Fruit fly (Drosophila melanogaster) whole organism, embryonic: Measurements from ENCODE around the gene Dred.

Experiments
- B-H1 ChIP-seq: fragments of 200-800 bp; sonication (Bioruptor generic); IDR thresholded peaks from 3 replicates; pipeline ENCODE4 v1.3.6; 2022; ENCODE audit warnings: missing biosample characterization, missing genetic modification characterization
- CG10274 ChIP-seq: fragments of 200-800 bp; sonication (Bioruptor generic); optimal IDR thresholded peaks from 3 replicates; lab custom pipeline; 2017; ENCODE audit warnings: missing biosample characterization, mild to moderate bottlenecking, missing genetic modification characterization
- CG11456 ChIP-seq: fragments of 200-800 bp; sonication (Bioruptor generic); IDR thresholded peaks from 3 replicates; pipeline ENCODE4 v1.3.6; 2022; ENCODE audit warnings: missing biosample characterization, missing genetic modification characterization
- CG11560 ChIP-seq: fragments of 200-800 bp; sonication (Bioruptor generic); IDR thresholded peaks from 3 replicates; pipeline ENCODE4 v1.3.6; 2022; ENCODE audit warnings: missing biosample characterization, missing genetic modification characterization
- CG13424 ChIP-seq: fragments of 200-800 bp; sonication (Bioruptor generic); optimal IDR thresholded peaks from 2 replicates; lab custom pipeline; 2019; ENCODE audit warnings: missing biosample characterization, mild to moderate bottlenecking, missing genetic modification characterization, moderate library complexity
- CG14050 ChIP-seq: fragments of 200-800 bp; sonication (Bioruptor generic); IDR thresholded peaks from 3 replicates; pipeline ENCODE4 v1.3.6; 2022; ENCODE audit warnings: missing biosample characterization, missing genetic modification characterization
- CG15601 ChIP-seq: fragments of 200-800 bp; sonication (Bioruptor generic); optimal IDR thresholded peaks from 3 replicates; lab custom pipeline; 2019; ENCODE audit warnings: missing biosample characterization, mild to moderate bottlenecking, missing genetic modification characterization, moderate library complexity
- CG16863 ChIP-seq: fragments of 200-800 bp; sonication (Bioruptor generic); optimal IDR thresholded peaks from 3 replicates; lab custom pipeline; 2016; ENCODE audit warnings: missing biosample characterization, missing genetic modification characterization
- CG17328 ChIP-seq: fragments of 200-800 bp; sonication (Bioruptor generic); IDR thresholded peaks from 2 replicates; pipeline ENCODE4 v1.3.6; 2022; ENCODE audit warnings: missing biosample characterization, missing genetic modification characterization
- CG17385 ChIP-seq: fragments of 200-800 bp; sonication (Bioruptor generic); optimal IDR thresholded peaks from 3 replicates; lab custom pipeline; 2018; ENCODE audit warnings: missing biosample characterization, mild to moderate bottlenecking, missing genetic modification characterization
- CG1792 ChIP-seq: fragments of 200-800 bp; sonication (Bioruptor generic); optimal IDR thresholded peaks from 2 replicates; lab custom pipeline; 2016; ENCODE audit warnings: missing biosample characterization, missing genetic modification characterization
- CG18476 ChIP-seq: fragments of 200-800 bp; sonication (Bioruptor generic); optimal IDR thresholded peaks from 2 replicates; lab custom pipeline; 2016; ENCODE audit warnings: missing biosample characterization, mild to moderate bottlenecking, missing genetic modification characterization
- CG31388 ChIP-seq: fragments of 200-800 bp; sonication (Bioruptor generic); optimal IDR thresholded peaks from 2 replicates; lab custom pipeline; 2016; ENCODE audit warnings: missing biosample characterization, missing genetic modification characterization
- CG32532 ChIP-seq: fragments of 200-800 bp; sonication (Bioruptor generic); IDR thresholded peaks from 2 replicates; pipeline ENCODE4 v1.3.6; 2022; ENCODE audit warnings: missing biosample characterization, missing genetic modification characterization
- CG32772 ChIP-seq: fragments of 200-800 bp; sonication (Bioruptor generic); IDR thresholded peaks from 2 replicates; pipeline ENCODE4 v1.3.6; 2022; ENCODE audit warnings: missing biosample characterization, missing genetic modification characterization
- CG34224 ChIP-seq: fragments of 200-800 bp; sonication (Bioruptor generic); IDR thresholded peaks from 3 replicates; pipeline ENCODE4 v1.3.6; 2022; ENCODE audit warnings: missing biosample characterization, missing genetic modification characterization; ENCODE audit not compliant: partially characterized antibody
- CG6654 ChIP-seq: fragments of 200-800 bp; sonication (Bioruptor generic); optimal IDR thresholded peaks from 2 replicates; lab custom pipeline; 2017; ENCODE audit warnings: missing biosample characterization, mild to moderate bottlenecking, missing genetic modification characterization
- CG6791 ChIP-seq: fragments of 200-800 bp; sonication (Bioruptor generic); IDR thresholded peaks from 3 replicates; pipeline ENCODE4 v1.3.6; 2022; ENCODE audit warnings: missing biosample characterization, missing genetic modification characterization; ENCODE audit not compliant: partially characterized antibody
- CG7357 ChIP-seq: fragments of 200-800 bp; sonication (Bioruptor generic); IDR thresholded peaks from 3 replicates; pipeline ENCODE4 v1.3.6; 2022; ENCODE audit warnings: missing biosample characterization, missing genetic modification characterization
- CG7987 ChIP-seq: fragments of 200-800 bp; sonication (Bioruptor generic); optimal IDR thresholded peaks from 2 replicates; lab custom pipeline; 2018; ENCODE audit warnings: missing biosample characterization, mild to moderate bottlenecking, missing genetic modification characterization, moderate library complexity
- CG8290 ChIP-seq, 3 experiments: fragments of 200-800 bp; sonication (Bioruptor generic); optimal IDR thresholded peaks; 2 replicates each; lab custom pipeline; 2016 to 2019; ENCODE audit warnings: missing biosample characterization in 3 of 3, missing genetic modification characterization in 3 of 3, mild to moderate bottlenecking in 2 of 3, moderate library complexity in 1 of 3
- CG8478 ChIP-seq: fragments of >200 bp; optimal IDR thresholded peaks from 2 replicates; lab custom pipeline; 2018
- CG8765 ChIP-seq: fragments of 200-800 bp; sonication (Bioruptor generic); IDR thresholded peaks from 2 replicates; pipeline ENCODE4 v1.3.6; 2022; ENCODE audit warnings: missing biosample characterization, missing genetic modification characterization
- CG9727 ChIP-seq: fragments of 200-800 bp; sonication (Bioruptor generic); optimal IDR thresholded peaks from 3 replicates; lab custom pipeline; 2017; ENCODE audit warnings: missing biosample characterization, mild to moderate bottlenecking, missing genetic modification characterization
- CG9817 ChIP-seq: fragments of 200-800 bp; sonication (Bioruptor generic); optimal IDR thresholded peaks from 2 replicates; lab custom pipeline; 2018; ENCODE audit warnings: missing biosample characterization, mild to moderate bottlenecking, missing genetic modification characterization, moderate library complexity
- Dref ChIP-seq: fragments of 200-800 bp; sonication (Bioruptor generic); IDR thresholded peaks from 2 replicates; pipeline ENCODE4 v1.3.6; 2022; ENCODE audit warnings: missing biosample characterization, missing genetic modification characterization
- Drgx ChIP-seq: fragments of 200-800 bp; sonication (Bioruptor generic); IDR thresholded peaks from 2 replicates; pipeline ENCODE4 v1.3.6; 2022; ENCODE audit warnings: missing biosample characterization, missing genetic modification characterization
- E2f2 ChIP-seq: fragments of 200-800 bp; sonication (Bioruptor generic); IDR thresholded peaks from 2 replicates; pipeline ENCODE4 v1.3.6; 2022; ENCODE audit warnings: missing biosample characterization, missing genetic modification characterization
- Fer3 ChIP-seq: fragments of 200-800 bp; sonication (Bioruptor generic); optimal IDR thresholded peaks from 2 replicates; lab custom pipeline; 2018; ENCODE audit warnings: missing biosample characterization, mild to moderate bottlenecking, missing genetic modification characterization, moderate library complexity
- H15 ChIP-seq: fragments of 200-800 bp; sonication (Bioruptor generic); IDR thresholded peaks from 3 replicates; pipeline ENCODE4 v1.3.6; 2022; ENCODE audit warnings: missing biosample characterization, missing genetic modification characterization
- H2.0 ChIP-seq: fragments of 200-800 bp; sonication (Bioruptor generic); IDR thresholded peaks from 2 replicates; pipeline ENCODE4 v1.3.6; 2022; ENCODE audit warnings: missing biosample characterization, missing genetic modification characterization
- HmgD ChIP-seq: fragments of 200-800 bp; sonication (Bioruptor generic); optimal IDR thresholded peaks from 3 replicates; lab custom pipeline; 2016; ENCODE audit warnings: missing biosample characterization, missing genetic modification characterization
- Hmr ChIP-seq: fragments of 200-800 bp; sonication (Bioruptor generic); optimal IDR thresholded peaks from 3 replicates; lab custom pipeline; 2017; ENCODE audit warnings: mild to moderate bottlenecking, missing biosample characterization, missing genetic modification reagents, missing genetic modification characterization
- Lhr ChIP-seq: fragments of 200-800 bp; sonication (Bioruptor generic); optimal IDR thresholded peaks from 3 replicates; lab custom pipeline; 2017; ENCODE audit warnings: mild to moderate bottlenecking, missing biosample characterization, missing genetic modification reagents, missing genetic modification characterization
- Max ChIP-seq: fragments of 200-800 bp; sonication (Bioruptor generic); optimal IDR thresholded peaks from 2 replicates; lab custom pipeline; 2016; ENCODE audit warnings: missing biosample characterization, mild to moderate bottlenecking, missing genetic modification characterization
- NK7.1 ChIP-seq: fragments of 200-800 bp; sonication (Bioruptor generic); optimal IDR thresholded peaks from 3 replicates; lab custom pipeline; 2016; ENCODE audit warnings: missing biosample characterization, missing genetic modification characterization
- Nf-YB ChIP-seq: fragments of 200-800 bp; sonication (Bioruptor generic); optimal IDR thresholded peaks from 3 replicates; lab custom pipeline; 2019; ENCODE audit warnings: missing biosample characterization, mild to moderate bottlenecking, missing genetic modification characterization, moderate library complexity
- Scr ChIP-seq: fragments of 200-800 bp; sonication (Bioruptor generic); IDR thresholded peaks from 2 replicates; pipeline ENCODE4 v1.3.6; 2022; ENCODE audit warnings: missing biosample characterization, missing genetic modification characterization; ENCODE audit not compliant: partially characterized antibody
- Ssrp ChIP-seq: fragments of 200-800 bp; sonication (Bioruptor generic); optimal IDR thresholded peaks from 2 replicates; lab custom pipeline; 2018; ENCODE audit warnings: missing biosample characterization, mild to moderate bottlenecking, missing genetic modification characterization, moderate library complexity
- cas ChIP-seq: fragments of 200-800 bp; sonication (Bioruptor generic); IDR thresholded peaks from 2 replicates; pipeline ENCODE4 v1.3.6; 2022; ENCODE audit warnings: missing biosample characterization, missing genetic modification characterization
- caup ChIP-seq: fragments of 200-800 bp; sonication (Bioruptor generic); optimal IDR thresholded peaks from 3 replicates; lab custom pipeline; 2017; ENCODE audit warnings: missing biosample characterization, mild to moderate bottlenecking, missing genetic modification characterization, moderate library complexity; ENCODE audit not compliant: severe bottlenecking
- crc ChIP-seq: fragments of 200-800 bp; sonication (Bioruptor generic); optimal IDR thresholded peaks from 2 replicates; lab custom pipeline; 2016; ENCODE audit warnings: missing biosample characterization, missing genetic modification characterization
- dm ChIP-seq: fragments of 200-800 bp; sonication (Bioruptor generic); optimal IDR thresholded peaks from 3 replicates; lab custom pipeline; 2016; ENCODE audit warnings: missing biosample characterization, missing genetic modification characterization
- ewg ChIP-seq: fragments of 200-800 bp; sonication (Bioruptor generic); optimal IDR thresholded peaks from 3 replicates; lab custom pipeline; 2017; ENCODE audit warnings: mild to moderate bottlenecking, missing biosample characterization, missing genetic modification reagents, missing genetic modification characterization
- hth ChIP-seq: fragments of >200 bp; optimal IDR thresholded peaks from 2 replicates; lab custom pipeline; 2017; ENCODE audit warnings: inconsistent platforms
- nerfin-1 ChIP-seq: fragments of 200-800 bp; sonication (Bioruptor generic); optimal IDR thresholded peaks from 3 replicates; lab custom pipeline; 2019; ENCODE audit warnings: missing biosample characterization, mild to moderate bottlenecking, missing genetic modification characterization, moderate library complexity
- onecut ChIP-seq: fragments of 200-800 bp; sonication (Bioruptor generic); IDR thresholded peaks from 2 replicates; pipeline ENCODE4 v1.3.6; 2022; ENCODE audit warnings: missing biosample characterization, missing genetic modification characterization
- run ChIP-seq: fragments of 200-800 bp; sonication (Bioruptor generic); optimal IDR thresholded peaks from 3 replicates; lab custom pipeline; 2018; ENCODE audit warnings: missing biosample characterization, mild to moderate bottlenecking, missing genetic modification characterization
- sr ChIP-seq: fragments of 200-800 bp; sonication (Bioruptor generic); IDR thresholded peaks from 3 replicates; pipeline ENCODE4 v1.3.6; 2022; ENCODE audit warnings: missing biosample characterization, missing genetic modification characterization
- trh ChIP-seq: fragments of 200-800 bp; sonication (Bioruptor generic); optimal IDR thresholded peaks from 2 replicates; lab custom pipeline; 2016; ENCODE audit warnings: missing biosample characterization, missing genetic modification characterization
- ttk ChIP-seq: fragments of 200-800 bp; sonication (Bioruptor generic); IDR thresholded peaks from 2 replicates; pipeline ENCODE4 v2.1.2; 2022; ENCODE audit warnings: missing biosample characterization, missing genetic modification characterization
- usp ChIP-seq: fragments of >200 bp; optimal IDR thresholded peaks from 2 replicates; lab custom pipeline; 2017; ENCODE audit warnings: missing biosample characterization, missing genetic modification characterization

Dred gene

dm6 chr3L:19585979-19586378 is 42.0 kb upstream of the Dred start, which contains the start of the genes CG9231 and CG9330 (continued):
- TF ChIP-seq B-H1 (GFP tag; lab: Robert Waterston, UW) (no peak), CG7987 (GFP tag; lab: Kevin White, UChicago) (no peak), CG17328 (GFP tag; lab: Robert Waterston, UW) (peak; percentile 33; the same call in 1 of the 2 replicates), caup (GFP tag; lab: Kevin White, UChicago) (no peak), CG34224 (peak; percentile 42; the same call in 1 of the 3 replicates), E2f2 (peak; percentile 59; the same call in 1 of the 2 replicates), usp (GFP tag; lab: Kevin White, UChicago) (no peak), ttk (GFP tag; lab: Robert Waterston, UW) (no peak), CG8290 (GFP tag; optimal IDR thresholded peaks at IDR 0.05; lab: Kevin White, UChicago) (peak; percentile 33), CG8290 (tag; optimal IDR thresholded peaks at IDR 0.05; lab: Kevin White, UChicago) (no peak), CG1792 (GFP tag; lab: Kevin White, UChicago) (no peak), Max (GFP tag; lab: Kevin White, UChicago) (peak; percentile 25), Fer3 (tag; lab: Kevin White, UChicago) (no peak), sr (GFP tag; lab: Robert Waterston, UW) (no peak), onecut (GFP tag; lab: Robert Waterston, UW) (peak; percentile 37; the same call in 1 of the 2 replicates), NK7.1 (no peak), CG14050 (no peak), hth (lab: Kevin White, UChicago) (no peak), CG11560 (tag; lab: Robert Waterston, UW) (no peak), Lhr (GFP tag; lab: Kevin White, UChicago) (peak; percentile 69), CG18476 (no peak), CG8765 (GFP tag; lab: Robert Waterston, UW) (no peak), cas (GFP tag; lab: Robert Waterston, UW) (no peak), CG6654 (GFP tag; lab: Kevin White, UChicago) (no peak), H2.0 (GFP tag; lab: Robert Waterston, UW) (no peak), run (tag; lab: Kevin White, UChicago) (no peak), CG32772 (GFP tag; lab: Robert Waterston, UW) (no peak), CG9727 (GFP tag; lab: Kevin White, UChicago) (no peak), Nf-YB (GFP tag; lab: Kevin White, UChicago) (no peak), CG10274 (no peak), Hmr (GFP tag; lab: Kevin White, UChicago) (peak; percentile 18), CG6791 (GFP tag; lab: Robert Waterston, UW) (no peak), crc (GFP tag; lab: Kevin White, UChicago) (no peak), Dref (no peak), Drgx (GFP tag; lab: Robert Waterston, UW) (no peak), Scr (GFP tag; lab: Robert Waterston, UW) (peak; percentile 29; the same call in 1 of the 2 replicates), HmgD (no peak), CG7357 (GFP tag; lab: Robert Waterston, UW) (0 out of 3 replicates have a peak, but pooled peaks have one; percentile 55), trh (GFP tag; lab: Kevin White, UChicago) (no peak), H15 (GFP tag; lab: Robert Waterston, UW) (no peak), CG32532 (no peak), ewg (GFP tag; lab: Kevin White, UChicago) (peak; percentile 26), CG16863 (GFP tag; lab: Kevin White, UChicago) (no peak), CG31388 (GFP tag; lab: Kevin White, UChicago) (no peak), CG17385 (no peak), CG11456 (GFP tag; lab: Robert Waterston, UW) (no peak), CG8478 (lab: Kevin White, UChicago) (no peak), CG9817 (tag; lab: Kevin White, UChicago) (no peak), CG13424 (tag; lab: Kevin White, UChicago) (peak; percentile 16), dm (no peak), nerfin-1 (tag; lab: Kevin White, UChicago) (peak; percentile 55), CG15601 (tag; lab: Kevin White, UChicago) (peak; percentile 61), Ssrp (tag; lab: Kevin White, UChicago) (no peak)
